Fruit fly (Drosophila melanogaster) whole organism, embryonic: ENCODE measurements around the gene CG42671.

Experiments
- Atf-2 ChIP-seq: fragments of 200-800 bp; sonication (Bioruptor generic); optimal IDR thresholded peaks from 2 replicates; lab custom pipeline; 2016; ENCODE audit warnings: missing biosample characterization, missing genetic modification characterization
- Bteb2 ChIP-seq: fragments of 200-800 bp; sonication (Bioruptor generic); optimal IDR thresholded peaks from 2 replicates; lab custom pipeline; 2016; ENCODE audit warnings: missing biosample characterization, missing genetic modification characterization
- CG10979 ChIP-seq: fragments of 200-800 bp; sonication (Bioruptor generic); optimal IDR thresholded peaks from 2 replicates; lab custom pipeline; 2018; ENCODE audit warnings: missing biosample characterization, mild to moderate bottlenecking, missing genetic modification characterization, moderate library complexity
- CG12744 ChIP-seq: fragments of 200-800 bp; sonication (Bioruptor generic); optimal IDR thresholded peaks from 2 replicates; lab custom pipeline; 2016; ENCODE audit warnings: missing biosample characterization, missing genetic modification characterization
- CG13287 ChIP-seq: fragments of 200-800 bp; sonication (Bioruptor generic); IDR thresholded peaks from 2 replicates; pipeline ENCODE4 v1.3.6; 2022; ENCODE audit warnings: missing biosample characterization, missing genetic modification characterization; ENCODE audit not compliant: partially characterized antibody
- CG15073 ChIP-seq: fragments of 200-800 bp; sonication (Bioruptor generic); optimal IDR thresholded peaks from 2 replicates; lab custom pipeline; 2016; ENCODE audit warnings: missing biosample characterization, missing genetic modification characterization
- CG1603 ChIP-seq: fragments of 200-800 bp; sonication (Bioruptor generic); optimal IDR thresholded peaks from 2 replicates; lab custom pipeline; 2019; ENCODE audit warnings: missing biosample characterization, mild to moderate bottlenecking, missing genetic modification characterization, moderate library complexity
- CG17361 ChIP-seq: fragments of 200-800 bp; sonication (Bioruptor generic); IDR thresholded peaks from 3 replicates; pipeline ENCODE4 v1.3.6; 2022; ENCODE audit warnings: missing biosample characterization, missing genetic modification characterization
- CG18011 ChIP-seq: fragments of 200-800 bp; sonication (Bioruptor generic); optimal IDR thresholded peaks from 2 replicates; lab custom pipeline; 2017; ENCODE audit warnings: missing biosample characterization, missing genetic modification characterization, mild to moderate bottlenecking, moderate library complexity, missing genotype
- CG2116 ChIP-seq: fragments of 200-800 bp; sonication (Bioruptor generic); optimal IDR thresholded peaks from 3 replicates; lab custom pipeline; 2018; ENCODE audit warnings: missing biosample characterization, mild to moderate bottlenecking, missing genetic modification characterization
- CG2678 ChIP-seq: fragments of 200-800 bp; sonication (Bioruptor generic); optimal IDR thresholded peaks from 3 replicates; lab custom pipeline; 2019; ENCODE audit warnings: missing biosample characterization, mild to moderate bottlenecking, missing genetic modification characterization, moderate library complexity
- CG30403 ChIP-seq: fragments of 200-800 bp; sonication (Bioruptor generic); optimal IDR thresholded peaks from 3 replicates; lab custom pipeline; 2016; ENCODE audit warnings: missing biosample characterization, missing genetic modification characterization
- CG33213 ChIP-seq: fragments of 200-800 bp; sonication (Bioruptor generic); optimal IDR thresholded peaks from 3 replicates; lab custom pipeline; 2016; ENCODE audit warnings: missing biosample characterization, missing genetic modification characterization
- CG34422 ChIP-seq: fragments of 200-800 bp; sonication (Bioruptor generic); IDR thresholded peaks from 3 replicates; pipeline ENCODE4 v1.3.6; 2022; ENCODE audit warnings: missing biosample characterization, missing genetic modification characterization
- CG3838 ChIP-seq: fragments of 200-800 bp; sonication (Bioruptor generic); optimal IDR thresholded peaks from 3 replicates; lab custom pipeline; 2016; ENCODE audit warnings: missing biosample characterization, missing genetic modification characterization
- CG4360 ChIP-seq: fragments of 200-800 bp; sonication (Bioruptor generic); IDR thresholded peaks from 2 replicates; pipeline ENCODE4 v1.3.6; 2022; ENCODE audit warnings: missing biosample characterization, missing genetic modification characterization
- CG6254 ChIP-seq: fragments of 200-800 bp; sonication (Bioruptor generic); optimal IDR thresholded peaks from 3 replicates; lab custom pipeline; 2017; ENCODE audit warnings: mild to moderate bottlenecking, missing biosample characterization, missing genetic modification reagents, missing genetic modification characterization
- CG6791 ChIP-seq: fragments of 200-800 bp; sonication (Bioruptor generic); IDR thresholded peaks from 3 replicates; pipeline ENCODE4 v1.3.6; 2022; ENCODE audit warnings: missing biosample characterization, missing genetic modification characterization; ENCODE audit not compliant: partially characterized antibody
- CG8359 ChIP-seq: fragments of 200-800 bp; sonication (Bioruptor generic); optimal IDR thresholded peaks from 2 replicates; lab custom pipeline; 2017; ENCODE audit warnings: missing biosample characterization, mild to moderate bottlenecking, missing genetic modification characterization, borderline replicate concordance
- CG9215 ChIP-seq: fragments of 200-800 bp; sonication (Bioruptor generic); IDR thresholded peaks from 2 replicates; pipeline ENCODE4 v1.3.6; 2022; ENCODE audit warnings: missing biosample characterization, missing genetic modification characterization
- CG9437 ChIP-seq: fragments of 200-800 bp; sonication (Bioruptor generic); optimal IDR thresholded peaks from 2 replicates; lab custom pipeline; 2018; ENCODE audit warnings: missing biosample characterization, mild to moderate bottlenecking, missing genetic modification characterization
- H2.0 ChIP-seq: fragments of 200-800 bp; sonication (Bioruptor generic); IDR thresholded peaks from 2 replicates; pipeline ENCODE4 v1.3.6; 2022; ENCODE audit warnings: missing biosample characterization, missing genetic modification characterization
- Optix ChIP-seq: fragments of 200-800 bp; sonication (Bioruptor generic); IDR thresholded peaks from 3 replicates; pipeline ENCODE4 v1.3.6; 2022; ENCODE audit warnings: missing biosample characterization, missing genetic modification characterization
- Stat92E ChIP-seq, 3 experiments: fragments of >200 bp in 2 of 3; fragments of 200-800 bp in 1 of 3; sonication (Bioruptor generic) in 1 of 3; optimal IDR thresholded peaks; 2 replicates each; lab custom pipeline; 2017 to 2019; ENCODE audit warnings: missing biosample characterization in 3 of 3, missing genetic modification characterization in 3 of 3, mild to moderate bottlenecking in 1 of 3, moderate library complexity in 1 of 3
- Tbp ChIP-seq: fragments of >200 bp; optimal IDR thresholded peaks from 2 replicates; lab custom pipeline; 2018; ENCODE audit warnings: missing biosample characterization, missing genetic modification characterization
- Usf ChIP-seq: fragments of 200-800 bp; sonication (Bioruptor generic); optimal IDR thresholded peaks from 2 replicates; lab custom pipeline; 2017; ENCODE audit warnings: missing genotype, missing biosample characterization, missing genetic modification characterization
- ac ChIP-seq: fragments of 200-800 bp; sonication (Bioruptor generic); optimal IDR thresholded peaks from 3 replicates; lab custom pipeline; 2017; ENCODE audit warnings: missing biosample characterization, mild to moderate bottlenecking, missing genetic modification characterization
- bsh ChIP-seq, 2 experiments: fragments of 200-800 bp; sonication (Bioruptor generic); optimal IDR thresholded peaks; 2 replicates each; lab custom pipeline; 2017 to 2018; ENCODE audit warnings: mild to moderate bottlenecking in 2 of 2, missing biosample characterization in 2 of 2, missing genetic modification characterization in 2 of 2, moderate library complexity in 1 of 2
- ci ChIP-seq: fragments of 200-800 bp; sonication (Bioruptor generic); IDR thresholded peaks from 3 replicates; pipeline ENCODE4 v1.3.6; 2022; ENCODE audit warnings: missing biosample characterization, missing genetic modification characterization
- corto ChIP-seq: fragments of 200-800 bp; sonication (Bioruptor generic); optimal IDR thresholded peaks from 2 replicates; lab custom pipeline; 2016; ENCODE audit warnings: missing biosample characterization, mild to moderate bottlenecking, missing genetic modification characterization, moderate library complexity
- da ChIP-seq: fragments of 200-800 bp; sonication (Bioruptor generic); optimal IDR thresholded peaks from 2 replicates; lab custom pipeline; 2016; ENCODE audit warnings: missing biosample characterization, missing genetic modification characterization
- danr ChIP-seq: fragments of 200-800 bp; sonication (Bioruptor generic); IDR thresholded peaks from 2 replicates; pipeline ENCODE4 v1.3.6; 2022; ENCODE audit warnings: missing biosample characterization, missing genetic modification characterization
- en ChIP-seq: fragments of 200-800 bp; sonication (Bioruptor generic); optimal IDR thresholded peaks from 2 replicates; lab custom pipeline; 2016; ENCODE audit warnings: missing biosample characterization, missing genetic modification characterization
- esg ChIP-seq: fragments of 200-800 bp; sonication (Bioruptor generic); conservative IDR thresholded peaks from 2 replicates; pipeline ENCODE4 v1.3.6; 2022; ENCODE audit warnings: missing biosample characterization, missing genetic modification characterization
- eyg ChIP-seq: fragments of 200-800 bp; sonication (Bioruptor generic); optimal IDR thresholded peaks from 3 replicates; lab custom pipeline; 2016; ENCODE audit warnings: missing biosample characterization, missing genetic modification characterization
- fru ChIP-seq: fragments of >200 bp; optimal IDR thresholded peaks from 2 replicates; lab custom pipeline; 2017
- ftz-f1 ChIP-seq: fragments of 200-800 bp; sonication (Bioruptor generic); optimal IDR thresholded peaks from 2 replicates; lab custom pipeline; 2016; ENCODE audit warnings: missing biosample characterization, missing genetic modification characterization
- gcm ChIP-seq: fragments of 200-800 bp; sonication (Bioruptor generic); optimal IDR thresholded peaks from 2 replicates; lab custom pipeline; 2019; ENCODE audit warnings: missing biosample characterization, mild to moderate bottlenecking, missing genetic modification characterization, moderate library complexity
- gt ChIP-seq: fragments of 200-800 bp; sonication (Bioruptor generic); IDR thresholded peaks from 2 replicates; pipeline ENCODE4 v1.3.6; 2022; ENCODE audit warnings: missing biosample characterization, missing genetic modification characterization
- jumu ChIP-seq: fragments of 200-800 bp; sonication (Bioruptor generic); optimal IDR thresholded peaks from 3 replicates; lab custom pipeline; 2016; ENCODE audit warnings: missing biosample characterization, missing genetic modification characterization
- kay ChIP-seq: fragments of 200-800 bp; sonication (Bioruptor generic); optimal IDR thresholded peaks from 2 replicates; lab custom pipeline; 2016; ENCODE audit warnings: missing biosample characterization, missing genetic modification characterization
- lmd ChIP-seq: fragments of 200-800 bp; sonication (Bioruptor generic); IDR thresholded peaks from 2 replicates; pipeline ENCODE4 v1.3.6; 2022; ENCODE audit warnings: missing biosample characterization, missing genetic modification characterization
- nom ChIP-seq: fragments of 200-800 bp; sonication (Bioruptor generic); optimal IDR thresholded peaks from 2 replicates; lab custom pipeline; 2017; ENCODE audit warnings: missing biosample characterization, missing genetic modification characterization, mild to moderate bottlenecking, moderate library complexity, missing genetic modification reagents
- otp ChIP-seq: fragments of 200-800 bp; sonication (Bioruptor generic); IDR thresholded peaks from 3 replicates; pipeline ENCODE4, ENCODE4 v1.3.6; 2022; ENCODE audit warnings: missing biosample characterization, missing genetic modification characterization
- pnt ChIP-seq: fragments of 200-800 bp; sonication (Bioruptor generic); optimal IDR thresholded peaks from 3 replicates; lab custom pipeline; 2016; ENCODE audit warnings: missing biosample characterization, missing genetic modification characterization
- sim ChIP-seq: fragments of 200-800 bp; sonication (Bioruptor generic); IDR thresholded peaks from 2 replicates; pipeline ENCODE4 v1.3.6; 2022; ENCODE audit warnings: missing biosample characterization, missing genetic modification characterization
- sob ChIP-seq: fragments of 200-800 bp; sonication (Bioruptor generic); IDR thresholded peaks from 2 replicates; pipeline ENCODE4 v1.3.6; 2022; ENCODE audit warnings: missing biosample characterization, missing genetic modification characterization
- stc ChIP-seq: fragments of 200-800 bp; sonication (Bioruptor generic); IDR thresholded peaks from 2 replicates; pipeline ENCODE4 v1.3.6; 2022; ENCODE audit warnings: missing biosample characterization, missing genetic modification characterization
- trh ChIP-seq: fragments of 200-800 bp; sonication (Bioruptor generic); optimal IDR thresholded peaks from 2 replicates; lab custom pipeline; 2016; ENCODE audit warnings: missing biosample characterization, missing genetic modification characterization

The CG42671 gene

dm6 chr3L:11169299-11170181 lies 44.8 kb upstream of the CG42671 start, which contains the start of the genes wls and Adck5 (continued):
- TF ChIP-seq fru (lab: Kevin White, UChicago): no peak
- no peak for TF ChIP-seq CG4360 (GFP tag; lab: Robert Waterston, UW)
- no peak for TF ChIP-seq Atf-2 (GFP tag; lab: Kevin White, UChicago)
- TF ChIP-seq CG2678 (tag; lab: Kevin White, UChicago): no peak
- TF ChIP-seq CG9215 (GFP tag; lab: Robert Waterston, UW): no peak
- TF ChIP-seq Optix (GFP tag; lab: Robert Waterston, UW): no peak
- TF ChIP-seq CG8359: no peak
- no peak for TF ChIP-seq Usf
- TF ChIP-seq gcm (GFP tag; lab: Kevin White, UChicago): peak; percentile 26
- TF ChIP-seq CG6254 (GFP tag; lab: Kevin White, UChicago): no peak
- TF ChIP-seq CG30403 (GFP tag; lab: Kevin White, UChicago): peak; percentile 37
- peak; percentile 55; the same call in 1 of the 2 replicates for TF ChIP-seq sob (GFP tag; lab: Robert Waterston, UW)
- TF ChIP-seq pnt (GFP tag; lab: Kevin White, UChicago): no peak
- peak; percentile 30; the same call in 1 of the 2 replicates for TF ChIP-seq stc (GFP tag; lab: Robert Waterston, UW)
- no peak for TF ChIP-seq en (GFP tag; lab: Kevin White, UChicago)
- TF ChIP-seq CG15073 (GFP tag; lab: Kevin White, UChicago): no peak
- no peak for TF ChIP-seq trh (GFP tag; lab: Kevin White, UChicago)
- TF ChIP-seq kay (GFP tag; lab: Kevin White, UChicago): peak; percentile 10
- peak; percentile 57 for TF ChIP-seq CG1603 (tag; lab: Kevin White, UChicago)
- TF ChIP-seq CG18011 (GFP tag; lab: Kevin White, UChicago): peak; percentile 27
- TF ChIP-seq ac (GFP tag; lab: Kevin White, UChicago): peak; percentile 64
- TF ChIP-seq CG3838 (GFP tag; lab: Kevin White, UChicago): no peak
- TF ChIP-seq jumu (GFP tag; lab: Kevin White, UChicago): no peak
- no peak for TF ChIP-seq esg (GFP tag; lab: Robert Waterston, UW)
- 0 out of 3 replicates have a peak, but pooled peaks have one; percentile 20 for TF ChIP-seq CG6791
- no peak for TF ChIP-seq sim (GFP tag; lab: Robert Waterston, UW)
- no peak for TF ChIP-seq nom (GFP tag; lab: Kevin White, UChicago)
- TF ChIP-seq CG9437: peak; percentile 56
- TF ChIP-seq CG33213: peak; percentile 15
- peak; percentile 62; the same call in 2 of the 3 replicates for TF ChIP-seq CG17361 (GFP tag; lab: Robert Waterston, UW)
- TF ChIP-seq ci (GFP tag; lab: Robert Waterston, UW): peak; percentile 87
- peak; percentile 44 for TF ChIP-seq Bteb2 (GFP tag; lab: Kevin White, UChicago)
- peak; percentile 61; the same call in 1 of the 3 replicates for TF ChIP-seq CG34422 (GFP tag; lab: Robert Waterston, UW)
- TF ChIP-seq ftz-f1 (GFP tag; lab: Kevin White, UChicago): no peak
- TF ChIP-seq eyg (GFP tag; lab: Kevin White, UChicago): peak; percentile 40
- TF ChIP-seq Tbp (GFP tag; lab: Kevin White, UChicago): no peak
- peak; percentile 59 for TF ChIP-seq CG12744
- TF ChIP-seq corto: no peak
- TF ChIP-seq da (GFP tag; lab: Kevin White, UChicago): no peak
- peak in 1 of 2 experiments; percentile 42 for TF ChIP-seq bsh (GFP tag; optimal IDR thresholded peaks at IDR 0.05; lab: Kevin White, UChicago)
- no peak for TF ChIP-seq gt (GFP tag; lab: Robert Waterston, UW)
- peak; percentile 16 for TF ChIP-seq CG10979 (tag; lab: Kevin White, UChicago)
- TF ChIP-seq H2.0 (GFP tag; lab: Robert Waterston, UW): 0 out of 2 replicates have a peak, but pooled peaks have one; percentile 16
- TF ChIP-seq CG13287 (GFP tag; lab: Robert Waterston, UW): peak; percentile 12; the same call in 1 of the 2 replicates
- no peak for TF ChIP-seq danr (GFP tag; lab: Robert Waterston, UW)
- TF ChIP-seq otp (GFP tag; lab: Robert Waterston, UW): 0 out of 3 replicates have a peak, but pooled peaks have one; percentile 27
- peak; percentile 67 for TF ChIP-seq CG2116 (GFP tag; lab: Kevin White, UChicago)
- no peak for TF ChIP-seq Stat92E (GFP tag; optimal IDR thresholded peaks at IDR 0.05; lab: Kevin White, UChicago)
- no peak for TF ChIP-seq lmd (GFP tag; lab: Robert Waterston, UW)
